Fruit fly (Drosophila melanogaster) whole organism, wandering third instar larva: ENCODE results near the gene CG13315.

ENCODE experiments used
- Dfd ChIP-seq: fragments of >200 bp; optimal IDR thresholded peaks from 2 replicates; lab custom pipeline; 2017; ENCODE audit warnings: missing biosample characterization, missing genetic modification characterization
- rgr ChIP-seq: fragments of 200-800 bp; sonication (Bioruptor generic); optimal IDR thresholded peaks from 3 replicates; lab custom pipeline; 2016; ENCODE audit warnings: missing biosample characterization, mild to moderate bottlenecking, missing genetic modification characterization

- no peak for TF ChIP-seq rgr (GFP tag; lab: Kevin White, UChicago)
- TF ChIP-seq Dfd (GFP tag; lab: Kevin White, UChicago), result no peak
Observed at dm6 chr3L:9064207-9064754, 32.4 kb upstream of the CG13315 start.
